Fruit fly (Drosophila melanogaster): Measurements from ENCODE around the gene CG6769.

The CG6769 gene

dm6 chrX:17860711-17861110, at the start of gene CG6769, which contains the start of gene Arp8 (continued):
- TF ChIP-seq lab (GFP tag; optimal IDR thresholded peaks at IDR 0.05) (no peak), trh (GFP tag; optimal IDR thresholded peaks at IDR 0.05) (no peak), CrebB (tag; optimal IDR thresholded peaks at IDR 0.05) (no peak), Sry-δ (GFP tag; optimal IDR thresholded peaks at IDR 0.05) (peak; percentile 14), Oli (tag; optimal IDR thresholded peaks at IDR 0.05) (no peak), fd64A (GFP tag; optimal IDR thresholded peaks at IDR 0.05) (no peak), ci (GFP tag; IDR thresholded peaks at IDR 0.05) (no peak), otp (GFP tag; IDR thresholded peaks at IDR 0.05) (no peak), tgo (GFP tag; IDR thresholded peaks at IDR 0.05) (no peak), CG7987 (GFP tag; optimal IDR thresholded peaks at IDR 0.05) (no peak), CG4404 (GFP tag; IDR thresholded peaks at IDR 0.05) (no peak), trem (tag; optimal IDR thresholded peaks at IDR 0.05) (peak; percentile 68), chif (GFP tag; optimal IDR thresholded peaks at IDR 0.05) (no peak), Hr51 (GFP tag; optimal IDR thresholded peaks at IDR 0.05) (no peak), sob (GFP tag; IDR thresholded peaks at IDR 0.05) (no peak), eve (GFP tag; optimal IDR thresholded peaks at IDR 0.05) (no peak), Ravus (GFP tag; IDR thresholded peaks at IDR 0.05) (no peak), sug (tag; optimal IDR thresholded peaks at IDR 0.05) (no peak), HmgD (GFP tag; optimal IDR thresholded peaks at IDR 0.05) (no peak), da (GFP tag; optimal IDR thresholded peaks at IDR 0.05) (no peak), CG1603 (tag; optimal IDR thresholded peaks at IDR 0.05) (peak; percentile 31), D19B (GFP tag; optimal IDR thresholded peaks at IDR 0.05) (no peak), CHES-1-like (GFP tag; optimal IDR thresholded peaks at IDR 0.05) (no peak), CG12155 (GFP tag; optimal IDR thresholded peaks at IDR 0.05) (no peak), GATAe (GFP tag; conservative IDR thresholded peaks at IDR 0.05) (no peak), MTF-1 (GFP tag; optimal IDR thresholded peaks at IDR 0.05; ENCODE audit: borderline replicate concordance) (no peak), CG33557 (GFP tag; optimal IDR thresholded peaks at IDR 0.05) (peak; percentile 22), CG13287 (GFP tag; IDR thresholded peaks at IDR 0.05; ENCODE audit: partially characterized antibody) (no peak), CG12104 (GFP tag; optimal IDR thresholded peaks at IDR 0.05) (no peak), tna (GFP tag; IDR thresholded peaks at IDR 0.05; ENCODE audit: partially characterized antibody) (no peak), Oaz (GFP tag; IDR thresholded peaks at IDR 0.05) (no peak), CG7372 (GFP tag; IDR thresholded peaks at IDR 0.05) (no peak), run (tag; optimal IDR thresholded peaks at IDR 0.05) (no peak), z (GFP tag; IDR thresholded peaks at IDR 0.05) (no peak), pros (GFP tag; optimal IDR thresholded peaks at IDR 0.05) (no peak), hth (optimal IDR thresholded peaks at IDR 0.05) (no peak), phol (tag; optimal IDR thresholded peaks at IDR 0.05) (peak; percentile 54), lilli (GFP tag; optimal IDR thresholded peaks at IDR 0.05) (peak; percentile 6), tup (GFP tag; optimal IDR thresholded peaks at IDR 0.05) (no peak), CG14050 (GFP tag; IDR thresholded peaks at IDR 0.05) (no peak), CG8944 (GFP tag; optimal IDR thresholded peaks at IDR 0.05) (no peak), cas (GFP tag; IDR thresholded peaks at IDR 0.05) (no peak), CG12236 (GFP tag; optimal IDR thresholded peaks at IDR 0.05) (no peak), hb (GFP tag; IDR thresholded peaks at IDR 0.05; ENCODE audit: partially characterized antibody) (no peak), ind (GFP tag; optimal IDR thresholded peaks at IDR 0.05) (no peak), CG3281 (GFP tag; optimal IDR thresholded peaks at IDR 0.05) (no peak), CG14710 (tag; optimal IDR thresholded peaks at IDR 0.05) (peak; percentile 61), grn (GFP tag; optimal IDR thresholded peaks at IDR 0.05) (no peak), unpg (GFP tag; optimal IDR thresholded peaks at IDR 0.05) (no peak), CG10979 (tag; optimal IDR thresholded peaks at IDR 0.05) (peak; percentile 40), mld (GFP tag; IDR thresholded peaks at IDR 0.05; ENCODE audit: partially characterized antibody) (no peak), sna (GFP tag; IDR thresholded peaks at IDR 0.05; ENCODE audit: partially characterized antibody) (no peak)

Measured in whole organism, embryonic.